Worm (Caenorhabditis elegans) whole organism, L1 larva: ENCODE measurements around the gene T25D1.1.

ENCODE experiments used
- C16A3.4 ChIP-seq: fragments of 150-350 bp; optimal IDR thresholded peaks from 2 replicates; lab custom pipeline; 2014; ENCODE audit warnings: missing biosample characterization, missing genetic modification characterization
- C34B4.2 ChIP-seq: sonication (generic microtip); optimal IDR thresholded peaks from 2 replicates; lab custom pipeline; 2017; ENCODE audit warnings: mild to moderate bottlenecking, missing genetic modification characterization, missing compliant biosample characterization
- aha-1 ChIP-seq: fragments of 150-350 bp; optimal IDR thresholded peaks from 2 replicates; lab custom pipeline; 2014; ENCODE audit warnings: missing biosample characterization, missing genetic modification characterization
- alr-1 ChIP-seq: fragments of 200-800 bp; sonication (Bioruptor generic); optimal IDR thresholded peaks from 2 replicates; lab custom pipeline; 2018; ENCODE audit warnings: borderline replicate concordance, mild to moderate bottlenecking, missing genetic modification characterization, missing compliant biosample characterization
- aly-2 ChIP-seq: fragments of 150-350 bp; optimal IDR thresholded peaks from 2 replicates; lab custom pipeline; 2014; ENCODE audit warnings: missing biosample characterization, missing genetic modification characterization
- ama-1 ChIP-seq: fragments of 150-350 bp; optimal IDR thresholded peaks from 2 replicates; lab custom pipeline; 2014
- ceh-82 ChIP-seq, 3 experiments: fragments of 150-350 bp in 1 of 3; sonication (generic microtip) in 2 of 3; optimal IDR thresholded peaks; 2 replicates each; lab custom pipeline; 2014 to 2017; ENCODE audit warnings: missing biosample characterization in 3 of 3, missing genetic modification characterization in 3 of 3
- ceh-88 ChIP-seq: fragments of 200-800 bp; sonication (Bioruptor generic); IDR thresholded peaks from 2 replicates; pipeline ENCODE4 v1.3.6; 2022; ENCODE audit warnings: missing genetic modification characterization, missing compliant biosample characterization
- ceh-90 ChIP-seq: sonication (generic microtip); optimal IDR thresholded peaks from 2 replicates; lab custom pipeline; 2016; ENCODE audit warnings: missing genetic modification characterization, missing compliant biosample characterization
- ces-1 ChIP-seq: fragments of 150-350 bp; optimal IDR thresholded peaks from 2 replicates; lab custom pipeline; 2014; ENCODE audit warnings: missing biosample characterization, missing genetic modification reagents, missing genetic modification characterization
- efl-1 ChIP-seq, 4 experiments: fragments of 150-350 bp; optimal IDR thresholded peaks in 3 of 4; peaks in 1 of 4; 1 replicate in 1 of 4; 2 replicates in 3 of 4; lab custom pipeline; 2014; ENCODE audit warnings: missing biosample characterization in 2 of 4, missing genetic modification characterization in 2 of 4, missing genetic modification reagents in 2 of 4
- egl-27 ChIP-seq, 2 experiments: fragments of 150-350 bp in 1 of 2; sonication (generic microtip); optimal IDR thresholded peaks; 3 replicates each; lab custom pipeline; 2017 to 2018; ENCODE audit warnings: missing biosample characterization in 2 of 2, missing genetic modification characterization in 2 of 2, missing genetic modification reagents in 2 of 2
- fkh-10 ChIP-seq: sonication (generic microtip); optimal IDR thresholded peaks from 2 replicates; lab custom pipeline; 2017; ENCODE audit warnings: missing biosample characterization, missing genetic modification reagents, missing genetic modification characterization
- lin-13 ChIP-seq: fragments of 150-350 bp; optimal IDR thresholded peaks from 2 replicates; lab custom pipeline; 2014; ENCODE audit warnings: missing biosample characterization, missing genetic modification reagents, missing genetic modification characterization
- lin-14 ChIP-seq: fragments of 200-800 bp; sonication (Bioruptor generic); optimal IDR thresholded peaks from 2 replicates; lab custom pipeline; 2018; ENCODE audit warnings: mild to moderate bottlenecking, missing genetic modification characterization, moderate library complexity, missing compliant biosample characterization
- lin-35 ChIP-seq, 2 experiments: fragments of 150-350 bp; optimal IDR thresholded peaks; 2 replicates each; lab custom pipeline; 2014; ENCODE audit warnings: missing biosample characterization in 2 of 2, missing genetic modification characterization in 2 of 2, missing genetic modification reagents in 2 of 2
- lsy-2 ChIP-seq, 2 experiments: fragments of 150-350 bp; optimal IDR thresholded peaks; 2 replicates each; lab custom pipeline; 2014; ENCODE audit warnings: missing biosample characterization in 2 of 2, missing genetic modification characterization in 2 of 2
- nhr-19 ChIP-seq: fragments of 200-800 bp; sonication (Bioruptor generic); conservative IDR thresholded peaks from 2 replicates; pipeline ENCODE4 v1.3.6; 2022; ENCODE audit warnings: missing genetic modification characterization, missing compliant biosample characterization
- nhr-20 ChIP-seq: sonication (generic microtip); optimal IDR thresholded peaks from 2 replicates; lab custom pipeline; 2016; ENCODE audit warnings: mild to moderate bottlenecking, missing genetic modification characterization, missing compliant biosample characterization
- nhr-237 ChIP-seq: fragments of 150-350 bp; optimal IDR thresholded peaks from 2 replicates; lab custom pipeline; 2014; ENCODE audit warnings: missing biosample characterization, missing genetic modification characterization
- nhr-47 ChIP-seq: sonication (generic microtip); optimal IDR thresholded peaks from 2 replicates; lab custom pipeline; 2016; ENCODE audit warnings: mild to moderate bottlenecking, missing genetic modification characterization, moderate library complexity, missing compliant biosample characterization
- nhr-71 ChIP-seq: sonication (generic microtip); optimal IDR thresholded peaks from 2 replicates; lab custom pipeline; 2016; ENCODE audit warnings: mild to moderate bottlenecking, missing genetic modification characterization, moderate library complexity, missing compliant biosample characterization
- nhr-76 ChIP-seq: sonication (generic microtip); optimal IDR thresholded peaks from 2 replicates; lab custom pipeline; 2017; ENCODE audit warnings: missing biosample characterization, missing genetic modification characterization
- nhr-77 ChIP-seq: fragments of 150-350 bp; optimal IDR thresholded peaks from 2 replicates; lab custom pipeline; 2014; ENCODE audit warnings: missing biosample characterization, missing genetic modification characterization
- nhr-85 ChIP-seq: sonication (generic microtip); peaks from one replicate; lab custom pipeline; 2016; ENCODE audit warnings: missing genetic modification characterization, inconsistent platforms, missing compliant biosample characterization
- pag-3 ChIP-seq: sonication (generic microtip); optimal IDR thresholded peaks from 2 replicates; lab custom pipeline; 2017; ENCODE audit warnings: missing genetic modification characterization, mild to moderate bottlenecking, missing compliant biosample characterization, antibody characterized with exemption, borderline replicate concordance; ENCODE audit not compliant: insufficient read depth
- pqm-1 ChIP-seq: sonication (generic microtip); optimal IDR thresholded peaks from 3 replicates; lab custom pipeline; 2017; ENCODE audit warnings: missing biosample characterization, missing genetic modification characterization
- rnt-1 ChIP-seq: sonication (generic microtip); optimal IDR thresholded peaks from 2 replicates; lab custom pipeline; 2016; ENCODE audit warnings: mild to moderate bottlenecking, missing genetic modification characterization, moderate library complexity, missing compliant biosample characterization
- skn-1 ChIP-seq: fragments of 150-350 bp; optimal IDR thresholded peaks from 2 replicates; lab custom pipeline; 2014; ENCODE audit warnings: missing biosample characterization, missing genetic modification characterization
- snu-23 ChIP-seq: sonication (generic microtip); optimal IDR thresholded peaks from 2 replicates; lab custom pipeline; 2016; ENCODE audit warnings: missing genetic modification characterization, missing compliant biosample characterization
- sox-4 ChIP-seq: sonication (generic microtip); optimal IDR thresholded peaks from 2 replicates; lab custom pipeline; 2016; ENCODE audit warnings: missing genetic modification characterization, missing compliant biosample characterization
- swsn-7 ChIP-seq: sonication (generic microtip); optimal IDR thresholded peaks from 2 replicates; lab custom pipeline; 2016; ENCODE audit warnings: missing genetic modification characterization, missing compliant biosample characterization
- tbx-2 ChIP-seq: sonication (generic microtip); optimal IDR thresholded peaks from 2 replicates; lab custom pipeline; 2016; ENCODE audit warnings: missing genetic modification characterization, missing compliant biosample characterization
- unc-130 ChIP-seq: fragments of 150-350 bp; optimal IDR thresholded peaks from 2 replicates; lab custom pipeline; 2017; ENCODE audit warnings: missing biosample characterization, missing genetic modification characterization, inconsistent platforms
- unc-98 ChIP-seq: fragments of 200-800 bp; sonication (Bioruptor generic); IDR thresholded peaks from 2 replicates; pipeline ENCODE4 v1.3.6; 2022; ENCODE audit warnings: missing genetic modification characterization, missing compliant biosample characterization
- xbp-1 ChIP-seq: sonication (generic microtip); optimal IDR thresholded peaks from 2 replicates; lab custom pipeline; 2016; ENCODE audit warnings: missing genetic modification characterization, missing compliant biosample characterization
- zag-1 ChIP-seq: fragments of 150-350 bp; optimal IDR thresholded peaks from 2 replicates; lab custom pipeline; 2014; ENCODE audit warnings: missing biosample characterization, missing genetic modification characterization

The T25D1.1 gene

DNA sequence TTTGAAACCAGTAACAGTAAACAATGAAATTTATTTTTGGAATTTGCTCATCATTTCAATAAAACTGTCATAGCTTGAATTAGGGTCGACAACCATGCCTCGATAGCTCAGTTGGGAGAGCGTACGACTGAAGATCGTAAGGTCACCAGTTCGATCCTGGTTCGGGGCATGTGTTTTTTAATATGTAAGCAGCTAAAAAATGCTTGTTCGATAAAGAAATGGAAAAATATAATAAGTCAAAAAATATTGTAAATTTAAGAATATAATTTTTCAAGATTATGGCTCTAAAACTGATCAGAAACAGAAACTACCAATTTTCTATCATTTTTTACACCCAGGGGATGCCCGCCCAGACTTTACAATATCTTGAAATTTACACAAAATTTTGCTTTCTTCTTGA is 4.2 kb downstream of the T25D1.1 start:
- peak; percentile 49 for TF ChIP-seq nhr-71 (tag; lab: Kevin White, UChicago)
- TF ChIP-seq, all 84 proteins: peak for 1; not testable (repeated sequence) for 83

ce11 chrX:16524310-16524709 is 4.7 kb downstream of the T25D1.1 start:
- no peak for TF ChIP-seq ceh-82 (tag; optimal IDR thresholded peaks at IDR 0.05; lab: Kevin White, UChicago)
- TF ChIP-seq efl-1 (optimal IDR thresholded peaks at IDR 0.05; lab: Kevin White, UChicago), result no peak
- TF ChIP-seq efl-1 (GFP tag; optimal IDR thresholded peaks at IDR 0.05 in 1 of 2; lab: Kevin White, UChicago), result peak in 1 of 2 experiments; percentile 59
- no peak for TF ChIP-seq unc-98 (GFP tag; lab: Robert Waterston, UW)

- peak; percentile 29 for TF ChIP-seq nhr-20 (tag; lab: Kevin White, UChicago)
- TF ChIP-seq zag-1 (tag; lab: Kevin White, UChicago), result no peak
- no peak for TF ChIP-seq nhr-77
- TF ChIP-seq skn-1 (tag; lab: Kevin White, UChicago), result no peak
- peak; percentile 69 for TF ChIP-seq nhr-19
- TF ChIP-seq pag-3 (tag; lab: Kevin White, UChicago), result peak; percentile 8
- TF ChIP-seq lin-35 (GFP tag; optimal IDR thresholded peaks at IDR 0.05; lab: Kevin White, UChicago), result no peak
- TF ChIP-seq lin-13 (GFP tag; lab: Kevin White, UChicago), result no peak
- peak; percentile 35 to 39 for TF ChIP-seq lsy-2 (tag; optimal IDR thresholded peaks at IDR 0.05; lab: Kevin White, UChicago)
- peak; percentile 69 for TF ChIP-seq unc-130
- TF ChIP-seq alr-1 (tag; lab: Kevin White, UChicago), result no peak
- TF ChIP-seq lin-14 (GFP tag; lab: Kevin White, UChicago), result peak; percentile 91
- peak; percentile 8 for TF ChIP-seq xbp-1
- TF ChIP-seq aha-1 (tag; lab: Kevin White, UChicago), result no peak
- peak; percentile 77 for TF ChIP-seq rnt-1 (tag; lab: Kevin White, UChicago)
- TF ChIP-seq tbx-2, result no peak
- no peak for TF ChIP-seq pqm-1
- TF ChIP-seq egl-27 (tag; optimal IDR thresholded peaks at IDR 0.05; lab: Kevin White, UChicago), result no peak
- peak; percentile 47 for TF ChIP-seq snu-23 (GFP tag; lab: Kevin White, UChicago)
- no peak for TF ChIP-seq fkh-10 (GFP tag; lab: Kevin White, UChicago)
- TF ChIP-seq C16A3.4 (tag; lab: Kevin White, UChicago), result no peak
- TF ChIP-seq aly-2 (tag; lab: Kevin White, UChicago), result no peak
- TF ChIP-seq ces-1 (GFP tag; lab: Kevin White, UChicago), result no peak
- TF ChIP-seq ceh-90, result no peak
- TF ChIP-seq nhr-71 (tag; lab: Kevin White, UChicago), result peak; percentile 82
- TF ChIP-seq nhr-237 (tag; lab: Kevin White, UChicago), result no peak
- no peak for TF ChIP-seq ceh-88 (GFP tag; lab: Robert Waterston, UW)
- TF ChIP-seq swsn-7 (tag; lab: Kevin White, UChicago), result peak; percentile 20
- TF ChIP-seq efl-1 (optimal IDR thresholded peaks at IDR 0.05; lab: Kevin White, UChicago), result peak in 1 of 2 experiments; percentile 8
- TF ChIP-seq efl-1 (GFP tag; optimal IDR thresholded peaks at IDR 0.05 in 1 of 2; lab: Kevin White, UChicago), result no peak
- no peak for TF ChIP-seq nhr-76 (tag; lab: Kevin White, UChicago)
- TF ChIP-seq sox-4 (tag; lab: Kevin White, UChicago), result no peak
- no peak for TF ChIP-seq C34B4.2 (tag; lab: Kevin White, UChicago)
Measured at ce11 chrX:16525632-16526031, 6.0 kb downstream of the T25D1.1 start.

- TF ChIP-seq nhr-47 (tag; lab: Kevin White, UChicago) (no peak), ama-1 (lab: Kevin White, UChicago) (no peak), nhr-85 (peak; percentile 7)
Measured at ce11 chrX:16527815-16528214, 8.2 kb downstream of the T25D1.1 start.
